Fruit fly (Drosophila melanogaster) whole organism, embryonic: ENCODE measurements around the gene hng2.

Experiments
- Atf6 ChIP-seq: fragments of 200-800 bp; sonication (Bioruptor generic); IDR thresholded peaks from 2 replicates; pipeline ENCODE4 v1.3.6; 2022; ENCODE audit warnings: missing biosample characterization, missing genetic modification characterization
- B-H2 ChIP-seq: fragments of 200-800 bp; sonication (Bioruptor generic); optimal IDR thresholded peaks from 2 replicates; lab custom pipeline; 2018; ENCODE audit warnings: missing biosample characterization, mild to moderate bottlenecking, missing genetic modification characterization
- BEAF-32 ChIP-seq: fragments of 200-800 bp; sonication (Bioruptor generic); optimal IDR thresholded peaks from 3 replicates; lab custom pipeline; 2017; ENCODE audit warnings: missing biosample characterization, missing genetic modification characterization, mild to moderate bottlenecking, moderate library complexity, missing genetic modification reagents
- Bteb2 ChIP-seq: fragments of 200-800 bp; sonication (Bioruptor generic); optimal IDR thresholded peaks from 2 replicates; lab custom pipeline; 2016; ENCODE audit warnings: missing biosample characterization, missing genetic modification characterization
- CG11247 ChIP-seq: fragments of 200-800 bp; sonication (Bioruptor generic); IDR thresholded peaks from 2 replicates; pipeline ENCODE4 v1.3.6; 2022; ENCODE audit warnings: missing biosample characterization, missing genetic modification characterization
- CG12219 ChIP-seq: fragments of 200-800 bp; sonication (Bioruptor generic); optimal IDR thresholded peaks from 3 replicates; lab custom pipeline; 2018; ENCODE audit warnings: missing biosample characterization, mild to moderate bottlenecking, missing genetic modification characterization
- CG14710 ChIP-seq: fragments of 200-800 bp; sonication (Bioruptor generic); optimal IDR thresholded peaks from 3 replicates; lab custom pipeline; 2019; ENCODE audit warnings: missing biosample characterization, mild to moderate bottlenecking, missing genetic modification characterization, moderate library complexity
- CG15269 ChIP-seq: fragments of 200-800 bp; sonication (Bioruptor generic); optimal IDR thresholded peaks from 2 replicates; lab custom pipeline; 2018; ENCODE audit warnings: missing biosample characterization, mild to moderate bottlenecking, missing genetic modification characterization, moderate library complexity
- CG17328 ChIP-seq: fragments of 200-800 bp; sonication (Bioruptor generic); IDR thresholded peaks from 2 replicates; pipeline ENCODE4 v1.3.6; 2022; ENCODE audit warnings: missing biosample characterization, missing genetic modification characterization
- CG30020 ChIP-seq: fragments of 200-800 bp; optimal IDR thresholded peaks from 2 replicates; lab custom pipeline; 2019; ENCODE audit warnings: missing biosample characterization, mild to moderate bottlenecking, missing genetic modification characterization, moderate library complexity
- CG4282 ChIP-seq: fragments of 200-800 bp; sonication (Bioruptor generic); optimal IDR thresholded peaks from 2 replicates; lab custom pipeline; 2016; ENCODE audit warnings: missing biosample characterization, missing genetic modification characterization
- CG4730 ChIP-seq: fragments of 200-800 bp; sonication (Bioruptor generic); IDR thresholded peaks from 2 replicates; pipeline ENCODE4 v1.3.6; 2022; ENCODE audit warnings: missing biosample characterization, missing genetic modification characterization
- CG4820 ChIP-seq: fragments of 200-800 bp; sonication (Bioruptor generic); optimal IDR thresholded peaks from 3 replicates; lab custom pipeline; 2016; ENCODE audit warnings: missing biosample characterization, missing genetic modification characterization
- CG4854 ChIP-seq: fragments of 200-800 bp; sonication (Bioruptor generic); optimal IDR thresholded peaks from 2 replicates; lab custom pipeline; 2016; ENCODE audit warnings: missing biosample characterization, missing genetic modification characterization, inconsistent platforms
- CG5180 ChIP-seq: fragments of 200-800 bp; sonication (Bioruptor generic); optimal IDR thresholded peaks from 3 replicates; lab custom pipeline; 2017; ENCODE audit warnings: missing biosample characterization, missing genetic modification characterization, mild to moderate bottlenecking, moderate library complexity, missing genetic modification reagents
- CG6272 ChIP-seq: fragments of 200-800 bp; sonication (Bioruptor generic); IDR thresholded peaks from 2 replicates; pipeline ENCODE4 v1.3.6; 2022; ENCODE audit warnings: missing biosample characterization, missing genetic modification characterization
- CG6683 ChIP-seq: fragments of 200-800 bp; sonication (Bioruptor generic); optimal IDR thresholded peaks from 2 replicates; lab custom pipeline; 2017; ENCODE audit warnings: missing biosample characterization, mild to moderate bottlenecking, missing genetic modification characterization, missing genetic modification reagents
- D ChIP-seq, 2 experiments: fragments of 200-800 bp in 1 of 2; fragments of >200 bp in 1 of 2; sonication (Bioruptor generic) in 1 of 2; optimal IDR thresholded peaks; 2 replicates in 1 of 2; 3 replicates in 1 of 2; lab custom pipeline; 2017; ENCODE audit warnings: mild to moderate bottlenecking in 1 of 2, missing biosample characterization in 1 of 2, missing genetic modification characterization in 1 of 2, missing genetic modification reagents in 1 of 2
- Dad ChIP-seq: fragments of 200-800 bp; sonication (Bioruptor generic); optimal IDR thresholded peaks from 3 replicates; lab custom pipeline; 2016; ENCODE audit warnings: missing biosample characterization, missing genetic modification characterization
- Dfd ChIP-seq, 2 experiments: fragments of >200 bp; optimal IDR thresholded peaks; 2 replicates each; lab custom pipeline; 2017; ENCODE audit warnings: missing biosample characterization in 2 of 2, missing genetic modification characterization in 2 of 2
- Doc3 ChIP-seq: fragments of 200-800 bp; sonication (Bioruptor generic); IDR thresholded peaks from 3 replicates; pipeline ENCODE4 v1.3.6; 2022; ENCODE audit warnings: missing biosample characterization, missing genetic modification characterization; ENCODE audit not compliant: partially characterized antibody
- Dref ChIP-seq: fragments of 200-800 bp; sonication (Bioruptor generic); IDR thresholded peaks from 2 replicates; pipeline ENCODE4 v1.3.6; 2022; ENCODE audit warnings: missing biosample characterization, missing genetic modification characterization
- Fer2 ChIP-seq: fragments of 200-800 bp; sonication (Bioruptor generic); optimal IDR thresholded peaks from 2 replicates; lab custom pipeline; 2018; ENCODE audit warnings: missing biosample characterization, mild to moderate bottlenecking, missing genetic modification characterization, moderate library complexity
- HLH54F ChIP-seq: fragments of 200-800 bp; sonication (Bioruptor generic); optimal IDR thresholded peaks from 3 replicates; lab custom pipeline; 2016; ENCODE audit warnings: missing biosample characterization, missing genetic modification characterization
- Sox102F ChIP-seq: fragments of 200-800 bp; sonication (Bioruptor generic); optimal IDR thresholded peaks from 2 replicates; lab custom pipeline; 2018; ENCODE audit warnings: missing biosample characterization, mild to moderate bottlenecking, missing genetic modification characterization, moderate library complexity
- Vsx1 ChIP-seq: fragments of 200-800 bp; sonication (Bioruptor generic); optimal IDR thresholded peaks from 2 replicates; lab custom pipeline; 2017; ENCODE audit warnings: missing biosample characterization, mild to moderate bottlenecking, missing genetic modification characterization, missing genetic modification reagents
- Xbp1 ChIP-seq: fragments of 200-800 bp; sonication (Bioruptor generic); optimal IDR thresholded peaks from 3 replicates; lab custom pipeline; 2016; ENCODE audit warnings: missing biosample characterization, mild to moderate bottlenecking, missing genetic modification characterization
- bigmax ChIP-seq: fragments of 200-800 bp; sonication (Bioruptor generic); optimal IDR thresholded peaks from 2 replicates; lab custom pipeline; 2018; ENCODE audit warnings: missing biosample characterization, mild to moderate bottlenecking, missing genetic modification characterization
- cato ChIP-seq: fragments of 200-800 bp; sonication (Bioruptor generic); optimal IDR thresholded peaks from 2 replicates; lab custom pipeline; 2016; ENCODE audit warnings: missing biosample characterization, missing genetic modification characterization, borderline replicate concordance
- caup ChIP-seq: fragments of 200-800 bp; sonication (Bioruptor generic); optimal IDR thresholded peaks from 3 replicates; lab custom pipeline; 2017; ENCODE audit warnings: missing biosample characterization, mild to moderate bottlenecking, missing genetic modification characterization, moderate library complexity; ENCODE audit not compliant: severe bottlenecking
- crp ChIP-seq, 2 experiments: fragments of 200-800 bp; sonication (Bioruptor generic); optimal IDR thresholded peaks; 2 replicates in 1 of 2; 3 replicates in 1 of 2; lab custom pipeline; 2017; ENCODE audit warnings: missing biosample characterization in 2 of 2, missing genetic modification characterization in 2 of 2, mild to moderate bottlenecking in 1 of 2, moderate library complexity in 1 of 2
- dimm ChIP-seq: fragments of 200-800 bp; sonication (Bioruptor generic); IDR thresholded peaks from 2 replicates; pipeline ENCODE4 v1.3.6; 2022; ENCODE audit warnings: missing biosample characterization, missing genetic modification characterization
- ems ChIP-seq: fragments of 200-800 bp; sonication (Bioruptor generic); optimal IDR thresholded peaks from 3 replicates; lab custom pipeline; 2016; ENCODE audit warnings: missing biosample characterization, missing genetic modification characterization
- gce ChIP-seq: fragments of 200-800 bp; sonication (Bioruptor generic); IDR thresholded peaks from 3 replicates; pipeline ENCODE4 v1.3.6; 2022; ENCODE audit warnings: missing biosample characterization, missing genetic modification characterization
- inv ChIP-seq: fragments of 200-800 bp; sonication (Bioruptor generic); IDR thresholded peaks from 2 replicates; pipeline ENCODE4 v1.3.6; 2022; ENCODE audit warnings: missing biosample characterization, missing genetic modification characterization; ENCODE audit not compliant: partially characterized antibody
- mirr ChIP-seq: fragments of 200-800 bp; sonication (Bioruptor generic); optimal IDR thresholded peaks from 3 replicates; lab custom pipeline; 2018; ENCODE audit warnings: missing biosample characterization, mild to moderate bottlenecking, missing genetic modification characterization
- onecut ChIP-seq: fragments of 200-800 bp; sonication (Bioruptor generic); IDR thresholded peaks from 2 replicates; pipeline ENCODE4 v1.3.6; 2022; ENCODE audit warnings: missing biosample characterization, missing genetic modification characterization
- sens-2 ChIP-seq: fragments of 200-800 bp; sonication (Bioruptor generic); IDR thresholded peaks from 2 replicates; pipeline ENCODE4 v1.3.6; 2022; ENCODE audit warnings: missing biosample characterization, missing genetic modification characterization
- tup ChIP-seq: fragments of 200-800 bp; sonication (Bioruptor generic); optimal IDR thresholded peaks from 2 replicates; lab custom pipeline; 2016; ENCODE audit warnings: missing biosample characterization, mild to moderate bottlenecking, missing genetic modification characterization, moderate library complexity
- tx ChIP-seq: fragments of 200-800 bp; sonication (Bioruptor generic); optimal IDR thresholded peaks from 2 replicates; lab custom pipeline; 2016; ENCODE audit warnings: missing biosample characterization, missing genetic modification characterization
- usp ChIP-seq: fragments of >200 bp; optimal IDR thresholded peaks from 2 replicates; lab custom pipeline; 2017; ENCODE audit warnings: missing biosample characterization, missing genetic modification characterization
- vnd ChIP-seq: fragments of 200-800 bp; sonication (Bioruptor generic); IDR thresholded peaks from 3 replicates; pipeline ENCODE4 v1.3.6; 2022; ENCODE audit warnings: missing biosample characterization, missing genetic modification characterization; ENCODE audit not compliant: partially characterized antibody
- yki ChIP-seq: fragments of >200 bp; optimal IDR thresholded peaks from 3 replicates; lab custom pipeline; 2018

hng2 gene

DNA sequence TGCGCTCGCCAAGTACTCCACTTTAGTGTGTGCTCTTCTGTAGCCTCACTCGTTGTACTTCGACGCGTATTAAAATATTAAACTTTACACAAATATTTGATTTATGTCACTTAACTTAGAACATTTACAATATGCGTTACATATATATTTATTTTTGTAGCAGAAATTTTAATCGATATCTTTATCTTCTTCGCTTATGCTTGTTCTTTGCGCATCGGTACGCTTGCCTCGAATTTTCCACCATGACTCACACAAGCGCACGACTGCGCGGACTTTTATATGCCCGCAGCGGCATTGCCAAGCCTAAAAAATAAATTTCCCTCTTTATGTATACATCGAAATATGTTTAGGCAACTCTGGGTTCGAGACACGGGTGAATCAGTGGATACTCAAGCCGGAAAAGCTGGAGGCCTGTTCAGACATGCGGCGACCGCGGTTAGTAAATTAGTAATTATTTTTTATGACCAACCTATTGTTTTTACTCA, 14.3 kb downstream of the hng2 start, which contains the start of gene aqz (continued):
- TF ChIP-seq CG12219 (peak; percentile 14), CG17328 (GFP tag; lab: Robert Waterston, UW) (peak; percentile 60), Vsx1 (no peak), usp (no peak), HLH54F (peak; percentile 72), tx (GFP tag; lab: Kevin White, UChicago) (peak; percentile 28), bigmax (GFP tag; lab: Kevin White, UChicago) (peak; percentile 38), CG14710 (tag; lab: Kevin White, UChicago) (peak; percentile 96), gce (GFP tag; lab: Robert Waterston, UW) (no peak; the same call in 2 of the 3 replicates), CG5180 (GFP tag; lab: Kevin White, UChicago) (no peak), Dref (GFP tag; lab: Robert Waterston, UW) (peak; percentile 74), mirr (peak; percentile 74), cato (GFP tag; lab: Kevin White, UChicago) (no peak), crp (GFP tag; optimal IDR thresholded peaks at IDR 0.05; lab: Kevin White, UChicago) (peak in 1 of 2 experiments; percentile 51), ems (peak; percentile 74), BEAF-32 (GFP tag; lab: Kevin White, UChicago) (peak; percentile 72), inv (GFP tag; lab: Robert Waterston, UW) (peak; percentile 44; the same call in 1 of the 2 replicates), B-H2 (GFP tag; lab: Kevin White, UChicago) (peak; percentile 74), Atf6 (GFP tag; lab: Robert Waterston, UW) (no peak), CG11247 (GFP tag; lab: Robert Waterston, UW) (peak; percentile 73), Doc3 (GFP tag; lab: Robert Waterston, UW) (no peak), tup (GFP tag; lab: Kevin White, UChicago) (no peak), Dfd (GFP tag; optimal IDR thresholded peaks at IDR 0.05; lab: Kevin White, UChicago) (no peak), Dad (GFP tag; lab: Kevin White, UChicago) (peak; percentile 67), CG4282 (GFP tag; lab: Kevin White, UChicago) (no peak), Fer2 (tag; lab: Kevin White, UChicago) (no peak), Bteb2 (GFP tag; lab: Kevin White, UChicago) (peak; percentile 53), CG30020 (tag; lab: Kevin White, UChicago) (peak; percentile 92), CG4730 (GFP tag; lab: Robert Waterston, UW) (no peak), Xbp1 (GFP tag; lab: Kevin White, UChicago) (peak; percentile 58), Sox102F (GFP tag; lab: Kevin White, UChicago) (no peak), CG6272 (GFP tag; lab: Robert Waterston, UW) (peak; percentile 39; the same call in 1 of the 2 replicates), sens-2 (GFP tag; lab: Robert Waterston, UW) (0 out of 2 replicates have a peak, but pooled peaks have one; percentile 21), CG4854 (GFP tag; lab: Kevin White, UChicago) (peak; percentile 54), vnd (GFP tag; lab: Robert Waterston, UW) (peak; percentile 19; the same call in 1 of the 3 replicates), caup (GFP tag; lab: Kevin White, UChicago) (peak; percentile 81), CG4820 (GFP tag; lab: Kevin White, UChicago) (peak; percentile 25), onecut (peak; percentile 98), dimm (GFP tag; lab: Robert Waterston, UW) (no peak), CG6683 (no peak), yki (lab: Kevin White, UChicago) (no peak), D (optimal IDR thresholded peaks at IDR 0.05; lab: Kevin White, UChicago) (no peak), D (GFP tag; optimal IDR thresholded peaks at IDR 0.05; lab: Kevin White, UChicago) (peak; percentile 4), CG15269 (no peak)
